Fruit fly (Drosophila melanogaster): Measurements from ENCODE around the gene CG33253.
A peak's percentile ranks its signal among the peaks of the same experiment; 100 is the strongest.

The CG33253 gene

dm6 chrX:19155922-19156437 lies 27.2 kb upstream of the CG33253 start (continued):
- TF ChIP-seq mld (GFP tag; IDR thresholded peaks at IDR 0.05; ENCODE audit: partially characterized antibody) = no peak
- no peak for TF ChIP-seq prd (optimal IDR thresholded peaks at IDR 0.05)
- TF ChIP-seq prd (GFP tag; IDR thresholded peaks at IDR 0.05) = peak; percentile 90
- TF ChIP-seq ci (GFP tag; IDR thresholded peaks at IDR 0.05) = peak; percentile 83
- peak; percentile 40 for TF ChIP-seq CG13894 (tag; optimal IDR thresholded peaks at IDR 0.05)
- peak; percentile 87 for TF ChIP-seq CG17328 (GFP tag; IDR thresholded peaks at IDR 0.05)
- TF ChIP-seq ab (GFP tag; optimal IDR thresholded peaks at IDR 0.05) = no peak
- no peak for TF ChIP-seq CG31365 (tag; optimal IDR thresholded peaks at IDR 0.05)
- peak; percentile 43 for TF ChIP-seq CG9609 (GFP tag; optimal IDR thresholded peaks at IDR 0.05)
- TF ChIP-seq danr (GFP tag; IDR thresholded peaks at IDR 0.05) = peak; percentile 64
- no peak for TF ChIP-seq gcm2 (GFP tag; optimal IDR thresholded peaks at IDR 0.05)
- peak; percentile 88 for TF ChIP-seq unpg (GFP tag; optimal IDR thresholded peaks at IDR 0.05)
- TF ChIP-seq cg (GFP tag; optimal IDR thresholded peaks at IDR 0.05) = no peak
- TF ChIP-seq CG8281 (tag; optimal IDR thresholded peaks at IDR 0.05) = peak; percentile 38
- peak; percentile 64 for TF ChIP-seq Rx (GFP tag; IDR thresholded peaks at IDR 0.05)
- no peak for TF ChIP-seq Dll (GFP tag; IDR thresholded peaks at IDR 0.05; ENCODE audit: partially characterized antibody)
- peak; percentile 64 for TF ChIP-seq CG10366 (GFP tag; IDR thresholded peaks at IDR 0.05)
- TF ChIP-seq CG16863 (GFP tag; optimal IDR thresholded peaks at IDR 0.05) = peak; percentile 24
- TF ChIP-seq dan (GFP tag; IDR thresholded peaks at IDR 0.05) = peak; percentile 78
- peak; percentile 78 for TF ChIP-seq lbe (GFP tag; optimal IDR thresholded peaks at IDR 0.05)
- TF ChIP-seq jigr1 (GFP tag; IDR thresholded peaks at IDR 0.05) = no peak
- TF ChIP-seq CG2116 (GFP tag; optimal IDR thresholded peaks at IDR 0.05) = peak; percentile 39
- no peak for TF ChIP-seq Poxn (GFP tag; IDR thresholded peaks at IDR 0.05)
- TF ChIP-seq CrebB (tag; optimal IDR thresholded peaks at IDR 0.05) = peak; percentile 29
- TF ChIP-seq pho (GFP tag; optimal IDR thresholded peaks at IDR 0.05) = no peak
- no peak for TF ChIP-seq YL-1 (GFP tag; optimal IDR thresholded peaks at IDR 0.05)
- peak; percentile 67 for TF ChIP-seq CG17568 (GFP tag; optimal IDR thresholded peaks at IDR 0.05)
- TF ChIP-seq CG2889 (GFP tag; IDR thresholded peaks at IDR 0.05) = peak; percentile 72; the same call in 1 of the 3 replicates
- peak; percentile 60 for TF ChIP-seq CG11696 (GFP tag; IDR thresholded peaks at IDR 0.05)
- peak; percentile 60 for TF ChIP-seq ap (GFP tag; IDR thresholded peaks at IDR 0.05)
- TF ChIP-seq CG11504 (tag; optimal IDR thresholded peaks at IDR 0.05) = peak; percentile 79
- TF ChIP-seq tup (GFP tag; optimal IDR thresholded peaks at IDR 0.05) = peak; percentile 65
- peak; percentile 58 for TF ChIP-seq abd-A (tag; optimal IDR thresholded peaks at IDR 0.05)
- TF ChIP-seq Dbx (GFP tag; IDR thresholded peaks at IDR 0.05) = peak; percentile 85
- no peak for TF ChIP-seq hbn (GFP tag; IDR thresholded peaks at IDR 0.05; ENCODE audit: partially characterized antibody)
- TF ChIP-seq E2f1 (GFP tag; IDR thresholded peaks at IDR 0.05) = peak; percentile 78
- TF ChIP-seq fru (optimal IDR thresholded peaks at IDR 0.05) = no peak
- TF ChIP-seq CG5953 (GFP tag; IDR thresholded peaks at IDR 0.05) = peak; percentile 43; the same call in 1 of the 2 replicates
- TF ChIP-seq CG3163 (GFP tag; optimal IDR thresholded peaks at IDR 0.05) = no peak
- TF ChIP-seq H2.0 (GFP tag; IDR thresholded peaks at IDR 0.05) = peak; percentile 63
- TF ChIP-seq disco-r (GFP tag; optimal IDR thresholded peaks at IDR 0.05) = no peak
- peak; percentile 35 to 72 for TF ChIP-seq Pdp1 (GFP tag; optimal IDR thresholded peaks at IDR 0.05)
- peak; percentile 75 for TF ChIP-seq Fer1 (GFP tag; optimal IDR thresholded peaks at IDR 0.05)
- no peak for TF ChIP-seq CG9797 (GFP tag; optimal IDR thresholded peaks at IDR 0.05)
- no peak for TF ChIP-seq CG10565 (GFP tag; optimal IDR thresholded peaks at IDR 0.05)
- TF ChIP-seq MESR4 (GFP tag; optimal IDR thresholded peaks at IDR 0.05) = peak; percentile 8
- no peak for TF ChIP-seq fu2 (GFP tag; optimal IDR thresholded peaks at IDR 0.05)
- peak; percentile 75; the same call in 2 of the 3 replicates for TF ChIP-seq CG11695 (GFP tag; IDR thresholded peaks at IDR 0.05)
- peak; percentile 88 for TF ChIP-seq CG8924 (tag; optimal IDR thresholded peaks at IDR 0.05)
- TF ChIP-seq sqz (GFP tag; optimal IDR thresholded peaks at IDR 0.05) = peak; percentile 77
- no peak for TF ChIP-seq hb (GFP tag; IDR thresholded peaks at IDR 0.05; ENCODE audit: partially characterized antibody)

All from whole organism, embryonic.